Worm (Caenorhabditis elegans) whole organism, L1 larva: ENCODE measurements around the gene jmjd-4.

Source experiments
- F16B12.6 ChIP-seq: fragments of 150-350 bp; optimal IDR thresholded peaks from 2 replicates; lab custom pipeline; 2014; ENCODE audit warnings: missing biosample characterization, missing genetic modification characterization
- Y116A8C.19 ChIP-seq: sonication (generic microtip); optimal IDR thresholded peaks from 2 replicates; lab custom pipeline; 2016; ENCODE audit warnings: missing compliant biosample characterization, missing genetic modification characterization, borderline replicate concordance
- aha-1 ChIP-seq: fragments of 150-350 bp; optimal IDR thresholded peaks from 2 replicates; lab custom pipeline; 2014; ENCODE audit warnings: missing biosample characterization, missing genetic modification characterization
- alr-1 ChIP-seq: fragments of 200-800 bp; sonication (Bioruptor generic); optimal IDR thresholded peaks from 2 replicates; lab custom pipeline; 2018; ENCODE audit warnings: borderline replicate concordance, mild to moderate bottlenecking, missing genetic modification characterization, missing compliant biosample characterization
- aly-2 ChIP-seq: fragments of 150-350 bp; optimal IDR thresholded peaks from 2 replicates; lab custom pipeline; 2014; ENCODE audit warnings: missing biosample characterization, missing genetic modification characterization
- ama-1 ChIP-seq: fragments of 150-350 bp; optimal IDR thresholded peaks from 2 replicates; lab custom pipeline; 2014
- blmp-1 ChIP-seq: fragments of 150-350 bp; optimal IDR thresholded peaks from 2 replicates; lab custom pipeline; 2014; ENCODE audit warnings: missing biosample characterization, missing genetic modification characterization
- ceh-8 ChIP-seq: fragments of 200-800 bp; sonication (Bioruptor generic); optimal IDR thresholded peaks from 2 replicates; lab custom pipeline; 2018; ENCODE audit warnings: mild to moderate bottlenecking, missing genetic modification characterization, moderate library complexity, missing compliant biosample characterization
- ceh-82 ChIP-seq, 3 experiments: fragments of 150-350 bp in 1 of 3; sonication (generic microtip) in 2 of 3; optimal IDR thresholded peaks; 2 replicates each; lab custom pipeline; 2014 to 2017; ENCODE audit warnings: missing biosample characterization in 3 of 3, missing genetic modification characterization in 3 of 3
- ceh-88 ChIP-seq: fragments of 200-800 bp; sonication (Bioruptor generic); IDR thresholded peaks from 2 replicates; pipeline ENCODE4 v1.3.6; 2022; ENCODE audit warnings: missing genetic modification characterization, missing compliant biosample characterization
- efl-1 ChIP-seq, 4 experiments: fragments of 150-350 bp; optimal IDR thresholded peaks in 3 of 4; peaks in 1 of 4; 1 replicate in 1 of 4; 2 replicates in 3 of 4; lab custom pipeline; 2014; ENCODE audit warnings: missing biosample characterization in 2 of 4, missing genetic modification characterization in 2 of 4, missing genetic modification reagents in 2 of 4
- efl-3 ChIP-seq: fragments of 200-800 bp; sonication (Bioruptor generic); optimal IDR thresholded peaks from 2 replicates; lab custom pipeline; 2018; ENCODE audit warnings: mild to moderate bottlenecking, missing genetic modification characterization, missing compliant biosample characterization
- egl-13 ChIP-seq: sonication (generic microtip); optimal IDR thresholded peaks from 2 replicates; lab custom pipeline; 2016; ENCODE audit warnings: missing genotype, missing genetic modification reagents, missing genetic modification characterization, missing compliant biosample characterization
- egl-27 ChIP-seq, 2 experiments: fragments of 150-350 bp in 1 of 2; sonication (generic microtip); optimal IDR thresholded peaks; 3 replicates each; lab custom pipeline; 2017 to 2018; ENCODE audit warnings: missing biosample characterization in 2 of 2, missing genetic modification characterization in 2 of 2, missing genetic modification reagents in 2 of 2
- elt-2 ChIP-seq: sonication (generic microtip); optimal IDR thresholded peaks from 2 replicates; lab custom pipeline; 2016; ENCODE audit warnings: missing genetic modification characterization, mild to moderate bottlenecking, inconsistent platforms, missing compliant biosample characterization, missing genetic modification reagents
- ets-5 ChIP-seq: fragments of 200-800 bp; sonication (Bioruptor generic); IDR thresholded peaks from 2 replicates; pipeline ENCODE4 v1.3.6; 2022; ENCODE audit warnings: missing genetic modification characterization, missing compliant biosample characterization
- fkh-10 ChIP-seq: sonication (generic microtip); optimal IDR thresholded peaks from 2 replicates; lab custom pipeline; 2017; ENCODE audit warnings: missing biosample characterization, missing genetic modification reagents, missing genetic modification characterization
- fos-1 ChIP-seq: fragments of 150-350 bp; optimal IDR thresholded peaks from 2 replicates; lab custom pipeline; 2014; ENCODE audit warnings: missing biosample characterization, missing genetic modification characterization
- hlh-17 ChIP-seq: fragments of 200-800 bp; sonication (Bioruptor generic); optimal IDR thresholded peaks from 2 replicates; lab custom pipeline; 2018; ENCODE audit warnings: missing genetic modification characterization, mild to moderate bottlenecking, missing compliant biosample characterization, moderate library complexity, borderline replicate concordance
- hpl-2 ChIP-seq: fragments of 150-350 bp; optimal IDR thresholded peaks from 2 replicates; lab custom pipeline; 2014; ENCODE audit warnings: missing biosample characterization, missing genetic modification reagents, missing genetic modification characterization
- irx-1 ChIP-seq: sonication (generic microtip); optimal IDR thresholded peaks from 2 replicates; lab custom pipeline; 2016; ENCODE audit warnings: missing genetic modification characterization, missing compliant biosample characterization
- isw-1 ChIP-seq: fragments of 200-800 bp; sonication (Bioruptor generic); IDR thresholded peaks from 2 replicates; pipeline ENCODE4 v1.3.6; 2022; ENCODE audit warnings: missing genetic modification characterization, missing compliant biosample characterization
- jun-1 ChIP-seq: fragments of 150-350 bp; optimal IDR thresholded peaks from 2 replicates; lab custom pipeline; 2014; ENCODE audit warnings: missing biosample characterization, missing genetic modification reagents, missing genetic modification characterization
- lin-14 ChIP-seq: fragments of 200-800 bp; sonication (Bioruptor generic); optimal IDR thresholded peaks from 2 replicates; lab custom pipeline; 2018; ENCODE audit warnings: mild to moderate bottlenecking, missing genetic modification characterization, moderate library complexity, missing compliant biosample characterization
- lin-35 ChIP-seq, 2 experiments: fragments of 150-350 bp; optimal IDR thresholded peaks; 2 replicates each; lab custom pipeline; 2014; ENCODE audit warnings: missing biosample characterization in 2 of 2, missing genetic modification characterization in 2 of 2, missing genetic modification reagents in 2 of 2
- lsy-2 ChIP-seq, 2 experiments: fragments of 150-350 bp; optimal IDR thresholded peaks; 2 replicates each; lab custom pipeline; 2014; ENCODE audit warnings: missing biosample characterization in 2 of 2, missing genetic modification characterization in 2 of 2
- mdl-1 ChIP-seq, 2 experiments: fragments of 150-350 bp; optimal IDR thresholded peaks; 2 replicates each; lab custom pipeline; 2014 to 2017; ENCODE audit warnings: missing biosample characterization in 2 of 2, missing genetic modification characterization in 2 of 2, inconsistent platforms in 1 of 2
- nhr-12 ChIP-seq: sonication (generic microtip); optimal IDR thresholded peaks from 2 replicates; lab custom pipeline; 2017; ENCODE audit warnings: missing biosample characterization, missing genetic modification characterization
- nhr-237 ChIP-seq: fragments of 150-350 bp; optimal IDR thresholded peaks from 2 replicates; lab custom pipeline; 2014; ENCODE audit warnings: missing biosample characterization, missing genetic modification characterization
- nhr-28 ChIP-seq: fragments of 150-350 bp; optimal IDR thresholded peaks from 2 replicates; lab custom pipeline; 2014; ENCODE audit warnings: missing biosample characterization, missing genetic modification characterization
- nhr-71 ChIP-seq: sonication (generic microtip); optimal IDR thresholded peaks from 2 replicates; lab custom pipeline; 2016; ENCODE audit warnings: mild to moderate bottlenecking, missing genetic modification characterization, moderate library complexity, missing compliant biosample characterization
- nhr-76 ChIP-seq: sonication (generic microtip); optimal IDR thresholded peaks from 2 replicates; lab custom pipeline; 2017; ENCODE audit warnings: missing biosample characterization, missing genetic modification characterization
- nhr-84 ChIP-seq: sonication (generic microtip); optimal IDR thresholded peaks from 2 replicates; lab custom pipeline; 2017; ENCODE audit warnings: missing biosample characterization, missing genetic modification characterization
- nhr-85 ChIP-seq: sonication (generic microtip); peaks from one replicate; lab custom pipeline; 2016; ENCODE audit warnings: missing genetic modification characterization, inconsistent platforms, missing compliant biosample characterization
- nhr-90 ChIP-seq: sonication (generic microtip); optimal IDR thresholded peaks from 2 replicates; lab custom pipeline; 2016; ENCODE audit warnings: mild to moderate bottlenecking, missing genetic modification characterization, missing compliant biosample characterization; ENCODE audit not compliant: poor library complexity
- pag-3 ChIP-seq: sonication (generic microtip); optimal IDR thresholded peaks from 2 replicates; lab custom pipeline; 2017; ENCODE audit warnings: missing genetic modification characterization, mild to moderate bottlenecking, missing compliant biosample characterization, antibody characterized with exemption, borderline replicate concordance; ENCODE audit not compliant: insufficient read depth
- pqm-1 ChIP-seq: sonication (generic microtip); optimal IDR thresholded peaks from 3 replicates; lab custom pipeline; 2017; ENCODE audit warnings: missing biosample characterization, missing genetic modification characterization
- snpc-4 ChIP-seq: fragments of 150-350 bp; optimal IDR thresholded peaks from 2 replicates; lab custom pipeline; 2014; ENCODE audit warnings: missing biosample characterization, missing genetic modification characterization
- sup-37 ChIP-seq: fragments of 200-800 bp; sonication (Bioruptor generic); optimal IDR thresholded peaks from 2 replicates; lab custom pipeline; 2018; ENCODE audit warnings: mild to moderate bottlenecking, missing genetic modification characterization, missing compliant biosample characterization
- tbx-2 ChIP-seq: sonication (generic microtip); optimal IDR thresholded peaks from 2 replicates; lab custom pipeline; 2016; ENCODE audit warnings: missing genetic modification characterization, missing compliant biosample characterization
- vab-15 ChIP-seq: sonication (generic microtip); optimal IDR thresholded peaks from 2 replicates; lab custom pipeline; 2017; ENCODE audit warnings: missing genotype, mild to moderate bottlenecking, missing genetic modification characterization, missing compliant biosample characterization
- ztf-11 ChIP-seq, 2 experiments: sonication (generic microtip); optimal IDR thresholded peaks; 2 replicates each; lab custom pipeline; 2016 to 2017; ENCODE audit warnings: missing genetic modification characterization in 2 of 2, missing biosample characterization in 1 of 2, missing compliant biosample characterization in 1 of 2
- ztf-4 ChIP-seq: fragments of 150-350 bp; optimal IDR thresholded peaks from 2 replicates; lab custom pipeline; 2014; ENCODE audit warnings: missing biosample characterization, missing genetic modification characterization

Gene jmjd-4

DNA sequence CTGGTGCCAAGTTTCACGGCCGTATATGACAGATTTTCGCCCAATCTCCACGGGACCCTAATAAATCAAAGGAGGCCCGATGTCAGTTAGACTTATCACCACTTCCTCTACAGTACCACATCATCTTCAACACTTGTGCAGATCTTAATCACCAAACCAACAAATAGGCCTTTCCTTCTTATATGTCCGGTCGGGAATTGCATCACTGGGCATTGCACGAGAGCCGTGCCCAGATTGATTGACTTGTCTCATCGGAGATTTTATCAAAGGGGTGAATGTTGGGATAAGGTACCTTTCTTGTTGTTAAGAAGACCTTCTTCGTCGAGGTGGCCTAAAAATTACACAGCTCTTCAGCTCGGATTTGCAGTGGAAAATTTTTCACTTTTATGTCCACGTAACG, 10.9 kb upstream of the jmjd-4 start:
- TF ChIP-seq pqm-1 (tag; lab: Kevin White, UChicago) (no peak), nhr-85 (tag; lab: Kevin White, UChicago) (peak; percentile 36), efl-1 (optimal IDR thresholded peaks at IDR 0.05; lab: Kevin White, UChicago) (no peak), efl-1 (GFP tag; optimal IDR thresholded peaks at IDR 0.05 in 1 of 2; lab: Kevin White, UChicago) (peak in 1 of 2 experiments; percentile 20), egl-13 (tag; lab: Kevin White, UChicago) (no peak), blmp-1 (tag; lab: Kevin White, UChicago) (no peak)

DNA sequence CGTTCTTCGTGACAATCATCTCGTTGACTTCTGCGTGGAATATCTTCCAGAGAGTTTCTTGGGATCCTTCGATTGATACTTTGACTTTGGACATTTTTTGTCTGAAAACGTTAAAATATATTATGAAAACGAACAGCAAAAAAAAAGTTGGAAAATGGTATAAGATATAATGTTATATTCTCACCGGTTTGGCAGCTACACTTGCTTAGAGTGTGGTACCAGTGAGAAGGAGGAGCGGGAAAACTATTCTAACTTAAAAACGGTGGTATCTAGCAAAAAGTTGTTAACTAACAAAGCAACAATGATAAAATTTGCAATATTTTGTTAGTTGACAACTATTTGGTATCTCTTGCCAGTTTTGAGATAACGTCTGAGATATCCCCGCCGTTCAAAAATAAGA, 7.9 kb upstream of the jmjd-4 start, which contains the start of gene tbx-9:
Gene tbx-9 (minus strand): TSS at position 101 of the 400 bp plus-strand sequence.
- TF ChIP-seq aly-2 (tag; lab: Kevin White, UChicago) (no peak), hlh-17 (GFP tag; lab: Kevin White, UChicago) (no peak), lin-14 (no peak), hpl-2 (no peak)

DNA sequence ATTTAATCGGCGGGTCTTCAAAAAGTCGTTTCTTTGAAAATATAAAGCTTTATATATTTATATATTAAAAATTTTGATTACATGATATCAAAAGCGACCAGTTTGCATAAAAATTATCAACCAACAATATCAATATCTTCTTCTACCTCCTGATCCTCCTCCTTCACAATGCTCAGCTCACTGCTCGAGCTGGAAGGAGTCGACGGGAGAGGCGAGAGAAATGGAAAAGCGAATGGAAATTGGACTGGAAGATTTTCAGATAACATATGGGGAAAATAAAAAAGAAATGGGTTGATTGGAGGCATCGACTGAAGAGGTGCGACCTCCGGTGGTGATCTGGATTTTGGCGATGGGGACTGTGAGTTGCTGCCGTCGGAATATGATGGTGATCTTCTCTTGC, 6.1 kb upstream of the jmjd-4 start:
- TF ChIP-seq efl-1 (optimal IDR thresholded peaks at IDR 0.05; lab: Kevin White, UChicago) (no peak), efl-1 (GFP tag; optimal IDR thresholded peaks at IDR 0.05 in 1 of 2; lab: Kevin White, UChicago) (peak in 1 of 2 experiments; percentile 56), mdl-1 (tag; optimal IDR thresholded peaks at IDR 0.05; lab: Kevin White, UChicago) (no peak)

DNA sequence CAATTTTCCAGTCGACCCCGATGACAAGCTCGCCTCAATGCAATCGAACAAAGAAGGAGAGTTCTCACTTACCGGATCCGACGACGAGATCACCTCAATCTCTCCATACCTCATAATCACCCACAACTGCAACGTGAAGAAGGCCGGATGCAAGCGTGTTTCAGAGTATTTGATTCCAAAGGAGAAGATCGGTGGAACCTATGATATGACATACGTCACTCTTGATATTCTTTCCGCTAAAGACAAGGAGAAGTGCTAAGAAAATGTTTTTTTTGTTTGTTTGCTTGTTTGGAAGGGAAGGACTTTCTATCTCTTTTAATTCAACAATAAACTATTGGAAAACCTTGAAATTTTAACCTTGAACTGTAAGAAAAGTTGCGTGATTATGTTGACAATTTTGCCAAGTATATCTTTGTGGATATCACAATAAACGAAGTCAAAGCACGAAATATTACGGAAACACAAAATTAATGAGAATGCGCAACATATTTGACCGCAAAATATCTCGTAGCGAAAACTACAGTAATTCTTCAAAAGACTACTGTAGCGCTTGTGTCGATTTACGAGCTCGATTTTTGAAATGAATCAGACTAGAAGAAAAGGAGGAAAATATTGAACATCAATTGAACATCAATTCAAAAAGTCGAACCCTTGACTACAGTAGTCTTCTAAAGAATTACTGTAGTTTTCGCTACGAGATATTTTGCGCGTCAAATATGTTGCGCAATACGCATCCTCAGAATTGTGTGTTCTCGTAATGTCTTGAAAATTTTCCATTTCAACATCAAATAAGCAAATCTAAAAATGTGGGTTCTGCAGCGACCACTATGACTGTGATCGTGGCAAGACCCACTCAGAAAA, 5.4 kb upstream of the jmjd-4 start:
- no peak for TF ChIP-seq nhr-12 (tag; lab: Kevin White, UChicago)
- TF ChIP-seq nhr-237 (tag; lab: Kevin White, UChicago): no peak
- TF ChIP-seq nhr-28 (tag; lab: Kevin White, UChicago): no peak
- no peak for TF ChIP-seq F16B12.6 (tag; lab: Kevin White, UChicago)
- no peak for TF ChIP-seq vab-15 (tag; lab: Kevin White, UChicago)
- TF ChIP-seq pag-3 (tag; lab: Kevin White, UChicago): no peak
- TF ChIP-seq ztf-11 (tag; optimal IDR thresholded peaks at IDR 0.05; lab: Kevin White, UChicago): no peak
- TF ChIP-seq lin-35 (GFP tag; optimal IDR thresholded peaks at IDR 0.05; lab: Kevin White, UChicago): no peak
- TF ChIP-seq ceh-8 (GFP tag; lab: Kevin White, UChicago): no peak
- TF ChIP-seq nhr-76 (tag; lab: Kevin White, UChicago): no peak
- no peak for TF ChIP-seq fkh-10
- no peak for TF ChIP-seq snpc-4
- peak; percentile 53 for TF ChIP-seq lin-14
- TF ChIP-seq jun-1 (tag; lab: Kevin White, UChicago): no peak
- TF ChIP-seq efl-1 (optimal IDR thresholded peaks at IDR 0.05; lab: Kevin White, UChicago): no peak
- peak in 1 of 2 experiments; percentile 4 for TF ChIP-seq efl-1 (GFP tag; optimal IDR thresholded peaks at IDR 0.05 in 1 of 2; lab: Kevin White, UChicago)
- no peak for TF ChIP-seq isw-1 (GFP tag; lab: Robert Waterston, UW)
- TF ChIP-seq ceh-82 (tag; optimal IDR thresholded peaks at IDR 0.05; lab: Kevin White, UChicago): no peak
- no peak for TF ChIP-seq alr-1 (tag; lab: Kevin White, UChicago)
- no peak for TF ChIP-seq pqm-1 (tag; lab: Kevin White, UChicago)
- no peak for TF ChIP-seq ztf-4 (tag; lab: Kevin White, UChicago)
- TF ChIP-seq fos-1: no peak
- TF ChIP-seq ets-5: no peak
- no peak for TF ChIP-seq aha-1 (tag; lab: Kevin White, UChicago)
- no peak for TF ChIP-seq tbx-2 (tag; lab: Kevin White, UChicago)
- TF ChIP-seq elt-2 (tag; lab: Kevin White, UChicago): no peak
- TF ChIP-seq nhr-90: peak; percentile 37
- peak; percentile 25 for TF ChIP-seq blmp-1 (tag; lab: Kevin White, UChicago)
- no peak for TF ChIP-seq Y116A8C.19
- no peak for TF ChIP-seq efl-3
- peak; percentile 37 for TF ChIP-seq nhr-71 (tag; lab: Kevin White, UChicago)
- TF ChIP-seq nhr-84 (tag; lab: Kevin White, UChicago): no peak
- TF ChIP-seq irx-1 (tag; lab: Kevin White, UChicago): no peak
- no peak for TF ChIP-seq lsy-2 (tag; optimal IDR thresholded peaks at IDR 0.05; lab: Kevin White, UChicago)
- no peak for TF ChIP-seq hpl-2
- TF ChIP-seq egl-27 (tag; optimal IDR thresholded peaks at IDR 0.05; lab: Kevin White, UChicago): no peak
- peak; percentile 88 for TF ChIP-seq nhr-85 (tag; lab: Kevin White, UChicago)
- no peak for TF ChIP-seq ama-1 (lab: Kevin White, UChicago)
- TF ChIP-seq ceh-88 (GFP tag; lab: Robert Waterston, UW): no peak
- no peak for TF ChIP-seq sup-37
